Fruit fly (Drosophila melanogaster) whole organism, wandering third instar larva: Measurements from ENCODE around the gene GstD3.

Experiments
- Abd-B ChIP-seq: fragments of >200 bp; optimal IDR thresholded peaks from 2 replicates; lab custom pipeline; 2017; ENCODE audit warnings: missing biosample characterization, missing genetic modification characterization
- CG9705 ChIP-seq: fragments of 200-800 bp; sonication (Bioruptor generic); optimal IDR thresholded peaks from 2 replicates; lab custom pipeline; 2018; ENCODE audit warnings: missing biosample characterization, mild to moderate bottlenecking, missing genetic modification characterization
- CrebA ChIP-seq: fragments of 200-800 bp; sonication (Bioruptor generic); optimal IDR thresholded peaks from 2 replicates; lab custom pipeline; 2016; ENCODE audit warnings: missing biosample characterization, mild to moderate bottlenecking, missing genetic modification characterization, borderline replicate concordance
- Dfd ChIP-seq: fragments of >200 bp; optimal IDR thresholded peaks from 2 replicates; lab custom pipeline; 2017; ENCODE audit warnings: missing biosample characterization, missing genetic modification characterization
- GATAd ChIP-seq: sonication (Bioruptor generic); optimal IDR thresholded peaks from 2 replicates; lab custom pipeline; 2016; ENCODE audit warnings: missing biosample characterization, missing genetic modification characterization
- HLH106 ChIP-seq: fragments of 200-800 bp; optimal IDR thresholded peaks from 3 replicates; lab custom pipeline; 2019; ENCODE audit warnings: missing biosample characterization, mild to moderate bottlenecking, missing genetic modification characterization, moderate library complexity
- Hr83 ChIP-seq: fragments of 200-300 bp; sonication (Bioruptor generic); optimal IDR thresholded peaks from 2 replicates; lab custom pipeline; 2016; ENCODE audit warnings: missing biosample characterization, mild to moderate bottlenecking, missing genetic modification characterization, moderate library complexity; ENCODE audit not compliant: poor library complexity, severe bottlenecking
- Jra ChIP-seq: sonication (Bioruptor generic); optimal IDR thresholded peaks from 2 replicates; lab custom pipeline; 2016; ENCODE audit warnings: missing biosample characterization, missing genetic modification characterization
- Mio ChIP-seq: sonication (Bioruptor generic); optimal IDR thresholded peaks from 2 replicates; lab custom pipeline; 2016; ENCODE audit warnings: missing biosample characterization, missing genetic modification characterization
- Myc ChIP-seq: fragments of >200 bp; optimal IDR thresholded peaks from 2 replicates; lab custom pipeline; 2017
- N ChIP-seq: fragments of >200 bp; optimal IDR thresholded peaks from 2 replicates; lab custom pipeline; 2018; ENCODE audit warnings: missing biosample characterization, missing external identifiers, missing genetic modification characterization
- OdsH ChIP-seq: fragments of 200-800 bp; sonication (Bioruptor generic); optimal IDR thresholded peaks from 2 replicates; lab custom pipeline; 2016; ENCODE audit warnings: missing biosample characterization, mild to moderate bottlenecking, missing genetic modification characterization
- Rel ChIP-seq, 2 experiments: fragments of 200-800 bp; sonication (Bioruptor generic) in 1 of 2; optimal IDR thresholded peaks; 2 replicates in 1 of 2; 3 replicates in 1 of 2; lab custom pipeline; 2016 to 2019; ENCODE audit warnings: mild to moderate bottlenecking in 2 of 2, missing biosample characterization in 2 of 2, missing genetic modification characterization in 2 of 2, moderate library complexity in 1 of 2
- Sp1 ChIP-seq: fragments of 200-800 bp; sonication (Bioruptor generic); optimal IDR thresholded peaks from 3 replicates; lab custom pipeline; 2019; ENCODE audit warnings: missing biosample characterization, mild to moderate bottlenecking, missing genetic modification characterization, moderate library complexity
- Vsx2 ChIP-seq: fragments of 200-300, 225-300 bp; sonication (Bioruptor generic); optimal IDR thresholded peaks from 2 replicates; lab custom pipeline; 2018; ENCODE audit warnings: missing biosample characterization, missing genetic modification characterization; ENCODE audit not compliant: partially characterized antibody
- br ChIP-seq: fragments of 200-800 bp; sonication (Bioruptor generic); optimal IDR thresholded peaks from 2 replicates; lab custom pipeline; 2016; ENCODE audit warnings: missing biosample characterization, missing genetic modification characterization
- dl ChIP-seq, 2 experiments: fragments of 175-275, 200-275 bp in 1 of 2; fragments of 200-275 bp in 1 of 2; sonication (Bioruptor generic); optimal IDR thresholded peaks; lab custom pipeline; 2018; ENCODE audit warnings: mild to moderate bottlenecking in 2 of 2, missing biosample characterization in 2 of 2, missing genetic modification characterization in 2 of 2, moderate library complexity in 2 of 2; ENCODE audit not compliant: partially characterized antibody in 2 of 2, insufficient read depth in 1 of 2
- dsf ChIP-seq: sonication (Bioruptor generic); optimal IDR thresholded peaks from 2 replicates; lab custom pipeline; 2016; ENCODE audit warnings: missing biosample characterization, missing genetic modification characterization, borderline replicate concordance
- ey ChIP-seq: fragments of 200-800 bp; sonication (Bioruptor generic); optimal IDR thresholded peaks from 2 replicates; lab custom pipeline; 2016; ENCODE audit warnings: missing biosample characterization, missing genetic modification characterization
- foxo ChIP-seq, 2 experiments: fragments of 200-800 bp; sonication (Bioruptor generic); optimal IDR thresholded peaks; 2 replicates in 1 of 2; 3 replicates in 1 of 2; lab custom pipeline; 2016 to 2017; ENCODE audit warnings: missing biosample characterization in 2 of 2, missing genetic modification characterization in 2 of 2
- fru ChIP-seq: fragments of 200-800 bp; sonication (Bioruptor generic); optimal IDR thresholded peaks from 3 replicates; lab custom pipeline; 2016; ENCODE audit warnings: missing biosample characterization, mild to moderate bottlenecking, missing genetic modification characterization
- h ChIP-seq: fragments of 200-800 bp; sonication (Bioruptor generic); optimal IDR thresholded peaks from 3 replicates; lab custom pipeline; 2016; ENCODE audit warnings: missing biosample characterization, mild to moderate bottlenecking, missing genetic modification characterization
- jim ChIP-seq: fragments of 175-275, 200-325 bp; sonication (Bioruptor generic); optimal IDR thresholded peaks from 2 replicates; lab custom pipeline; 2016; ENCODE audit warnings: missing biosample characterization, mild to moderate bottlenecking, missing genetic modification characterization
- lola ChIP-seq: fragments of >200 bp; optimal IDR thresholded peaks from 2 replicates; lab custom pipeline; 2017; ENCODE audit warnings: missing biosample characterization, missing genetic modification characterization
- pan ChIP-seq: fragments of >200 bp; optimal IDR thresholded peaks from 2 replicates; lab custom pipeline; 2017
- psq ChIP-seq: fragments of 200-800 bp; sonication (Bioruptor generic); optimal IDR thresholded peaks from 3 replicates; lab custom pipeline; 2017; ENCODE audit warnings: missing biosample characterization, mild to moderate bottlenecking, missing genetic modification characterization, moderate library complexity
- rgr ChIP-seq: fragments of 200-800 bp; sonication (Bioruptor generic); optimal IDR thresholded peaks from 3 replicates; lab custom pipeline; 2016; ENCODE audit warnings: missing biosample characterization, mild to moderate bottlenecking, missing genetic modification characterization
- sage ChIP-seq: fragments of 200-800 bp; sonication (Bioruptor generic); optimal IDR thresholded peaks from 2 replicates; lab custom pipeline; 2016; ENCODE audit warnings: missing biosample characterization, mild to moderate bottlenecking, missing genetic modification characterization
- sv ChIP-seq: fragments of 200-800 bp; sonication (Bioruptor generic); optimal IDR thresholded peaks from 3 replicates; lab custom pipeline; 2016; ENCODE audit warnings: missing biosample characterization, missing genetic modification characterization
- usp ChIP-seq: fragments of >200 bp; optimal IDR thresholded peaks from 2 replicates; lab custom pipeline; 2017; ENCODE audit warnings: missing biosample characterization, missing genetic modification characterization
- woc ChIP-seq: sonication (Bioruptor generic); optimal IDR thresholded peaks from 2 replicates; lab custom pipeline; 2016; ENCODE audit warnings: missing biosample characterization, mild to moderate bottlenecking, missing genetic modification characterization

The GstD3 gene

DNA sequence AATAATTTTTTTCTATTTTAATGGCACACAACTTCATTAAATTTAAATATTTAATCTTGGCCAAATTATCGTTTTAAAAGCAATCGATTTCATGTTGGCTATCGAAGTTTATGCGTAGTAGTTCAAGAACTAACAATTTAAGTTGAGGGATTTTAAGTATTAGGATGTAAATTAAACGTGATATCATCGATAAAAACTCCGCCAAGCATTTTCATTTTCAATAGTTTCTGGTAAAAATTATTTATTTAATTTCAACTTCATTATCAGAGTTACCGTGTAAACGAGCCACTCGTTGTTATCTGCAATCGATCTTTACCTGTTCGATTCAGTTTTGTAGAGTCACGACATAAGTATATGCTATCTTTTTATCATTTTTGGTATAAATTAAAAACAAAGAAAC, 30.1 kb downstream of the GstD3 start (continued):
- TF ChIP-seq dsf, result peak; percentile 88
- TF ChIP-seq Hr83 (GFP tag; lab: Kevin White, UChicago), result peak; percentile 92
- TF ChIP-seq HLH106, result peak; percentile 98
- no peak for TF ChIP-seq N
- TF ChIP-seq fru (GFP tag; lab: Kevin White, UChicago), result peak; percentile 94
- no peak for TF ChIP-seq Myc (lab: Kevin White, UChicago)

DNA sequence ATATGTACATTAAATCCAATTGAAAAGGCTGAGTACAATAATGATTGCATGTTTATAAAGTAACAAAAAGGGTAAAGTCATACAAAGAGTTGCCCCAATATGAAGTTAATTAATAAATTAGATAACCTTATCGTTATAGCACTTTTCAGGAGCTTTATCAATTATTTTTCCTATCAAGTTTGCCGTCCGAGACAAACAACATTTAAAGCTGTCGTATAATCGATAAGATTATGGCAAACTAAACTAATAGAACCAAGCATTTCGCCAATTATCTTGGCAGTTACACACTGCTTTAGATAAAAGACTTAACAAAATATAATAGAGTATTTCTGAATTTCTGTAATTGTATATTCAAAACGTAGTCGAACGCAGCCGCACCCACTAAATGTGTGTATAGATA, 32.3 kb downstream of the GstD3 start:
- TF ChIP-seq Vsx2 (GFP tag; lab: Kevin White, UChicago) (no peak), N (no peak), CrebA (GFP tag; lab: Kevin White, UChicago) (no peak), Mio (GFP tag; lab: Kevin White, UChicago) (no peak), jim (GFP tag; lab: Kevin White, UChicago) (no peak), sv (GFP tag; lab: Kevin White, UChicago) (no peak), OdsH (GFP tag; lab: Kevin White, UChicago) (no peak), usp (GFP tag; lab: Kevin White, UChicago) (no peak), Dfd (GFP tag; lab: Kevin White, UChicago) (no peak), h (GFP tag; lab: Kevin White, UChicago) (no peak), CG9705 (GFP tag; lab: Kevin White, UChicago) (no peak), Rel (GFP tag; optimal IDR thresholded peaks at IDR 0.05; lab: Kevin White, UChicago) (no peak), Rel (tag; optimal IDR thresholded peaks at IDR 0.05; lab: Kevin White, UChicago) (no peak), lola (no peak)

DNA sequence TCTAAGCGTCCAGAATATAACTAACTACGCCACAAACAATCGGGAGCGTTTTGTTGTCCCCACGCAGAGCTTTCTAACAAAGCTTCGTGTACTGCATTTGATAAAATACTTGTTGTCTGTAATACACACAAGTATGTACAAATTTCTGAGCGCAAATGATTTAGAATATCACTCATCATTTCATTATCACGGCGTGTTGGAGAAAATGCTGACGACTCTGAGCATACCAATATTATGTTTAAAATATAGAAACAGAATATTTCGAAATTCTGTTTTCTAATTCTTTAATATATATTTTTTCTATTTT, 33.0 kb downstream of the GstD3 start, which contains the start of gene Cyp9f2:
Gene Cyp9f2 (minus strand): TSS at position 101 of the 307 bp plus-strand sequence.
- TF ChIP-seq jim (GFP tag; lab: Kevin White, UChicago) (no peak), Jra (GFP tag; lab: Kevin White, UChicago) (no peak), Abd-B (GFP tag; lab: Kevin White, UChicago) (no peak), foxo (GFP tag; optimal IDR thresholded peaks at IDR 0.05; lab: Kevin White, UChicago) (no peak), GATAd (GFP tag; lab: Kevin White, UChicago) (no peak), lola (no peak)
- TF ChIP-seq, all 38 proteins: peak for 0

DNA sequence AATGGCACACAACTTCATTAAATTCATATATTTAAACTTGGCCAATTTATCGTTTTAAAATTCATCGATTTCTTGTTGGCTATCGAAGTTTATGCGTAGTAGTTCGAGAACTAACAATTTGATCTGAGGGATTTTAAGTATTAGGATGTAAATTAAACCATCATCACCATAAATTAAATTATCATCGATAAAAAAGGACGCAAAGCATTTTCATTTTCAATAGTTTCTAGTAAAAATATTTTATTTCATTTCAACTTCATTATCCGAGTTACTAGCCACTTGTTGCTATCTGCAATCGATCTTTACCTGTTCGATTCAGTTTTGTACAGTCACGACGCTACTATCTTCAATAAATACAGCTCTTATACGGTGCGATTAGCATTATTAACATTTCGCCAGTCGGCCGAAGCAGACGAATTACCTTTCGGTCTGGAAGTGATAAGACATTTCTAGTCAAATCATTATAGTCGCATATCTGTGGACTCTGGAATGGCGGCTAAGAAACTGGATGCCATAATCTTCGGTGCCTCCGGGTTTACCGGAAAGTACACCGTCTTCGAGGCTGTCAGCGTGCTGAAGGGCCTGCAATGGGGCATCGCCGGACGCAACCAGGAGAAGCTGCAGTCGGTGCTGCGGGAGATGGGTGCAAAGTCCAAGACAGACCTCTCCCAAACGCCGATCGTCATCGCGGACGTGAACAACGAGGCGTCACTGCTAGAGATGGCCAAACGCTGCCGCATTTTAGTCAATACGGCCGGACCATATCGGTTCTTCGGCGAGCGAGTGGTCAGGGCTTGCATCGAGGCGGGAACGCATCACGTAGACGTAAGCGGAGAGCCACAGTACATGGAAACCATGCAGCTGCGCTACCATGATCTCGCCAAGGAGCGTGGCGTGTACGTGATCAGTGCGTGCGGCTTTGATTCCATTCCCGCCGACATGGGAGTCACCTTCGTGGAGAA, 33.6 kb downstream of the GstD3 start, which contains the start of gene CG5167:
Gene CG5167 (plus strand): TSS at position 298 of the 962 bp plus-strand sequence.
- TF ChIP-seq ey (GFP tag; lab: Kevin White, UChicago) (peak; percentile 43), Sp1 (GFP tag; lab: Kevin White, UChicago) (peak; percentile 58), psq (peak; percentile 54), OdsH (GFP tag; lab: Kevin White, UChicago) (peak; percentile 53), rgr (peak; percentile 69), HLH106 (peak; percentile 45), Rel (GFP tag; optimal IDR thresholded peaks at IDR 0.05; lab: Kevin White, UChicago) (no peak), Rel (tag; optimal IDR thresholded peaks at IDR 0.05; lab: Kevin White, UChicago) (peak; percentile 5), fru (GFP tag; lab: Kevin White, UChicago) (peak; percentile 82), br (GFP tag; lab: Kevin White, UChicago) (peak; percentile 52), pan (lab: Kevin White, UChicago) (no peak), foxo (GFP tag; optimal IDR thresholded peaks at IDR 0.05; lab: Kevin White, UChicago) (peak in 1 of 2 experiments; percentile 67), h (GFP tag; lab: Kevin White, UChicago) (peak; percentile 58), CG9705 (GFP tag; lab: Kevin White, UChicago) (peak; percentile 14), woc (peak; percentile 48), sage (GFP tag; lab: Kevin White, UChicago) (no peak), dl (GFP tag; optimal IDR thresholded peaks at IDR 0.05; lab: Kevin White, UChicago; ENCODE audit: insufficient read depth in 1 of 2, partially characterized antibody in 2 of 2) (no peak)
